Fruit fly (Drosophila melanogaster): Measurements from ENCODE around the gene CG42788.

CG42788 gene

dm6 chr3R:15095550-15096031 lies 36.1 kb downstream of the CG42788 start, which contains the start of gene CG6966 (continued):
- TF ChIP-seq CG10565 (GFP tag; optimal IDR thresholded peaks at IDR 0.05) (peak; percentile 86), CG43689 (GFP tag; IDR thresholded peaks at IDR 0.05) (no peak), onecut (GFP tag; IDR thresholded peaks at IDR 0.05) (peak; percentile 88), CG17186 (GFP tag; optimal IDR thresholded peaks at IDR 0.05) (peak; percentile 80), CG2116 (GFP tag; optimal IDR thresholded peaks at IDR 0.05) (peak; percentile 91), CG15601 (tag; optimal IDR thresholded peaks at IDR 0.05) (peak; percentile 94), odd (GFP tag; optimal IDR thresholded peaks at IDR 0.05) (peak; percentile 80), CG30431 (GFP tag; optimal IDR thresholded peaks at IDR 0.05) (peak; percentile 96), CG3407 (GFP tag; optimal IDR thresholded peaks at IDR 0.05) (peak; percentile 94), CG10147 (GFP tag; optimal IDR thresholded peaks at IDR 0.05) (peak; percentile 90), croc (GFP tag; conservative IDR thresholded peaks at IDR 0.05) (peak; percentile 84), jumu (GFP tag; optimal IDR thresholded peaks at IDR 0.05) (peak; percentile 92), E2f1 (GFP tag; IDR thresholded peaks at IDR 0.05) (no peak), CG12236 (GFP tag; optimal IDR thresholded peaks at IDR 0.05) (peak; percentile 93), CG9215 (GFP tag; IDR thresholded peaks at IDR 0.05) (no peak), MBD-R2 (GFP tag; IDR thresholded peaks at IDR 0.05) (no peak), fru (optimal IDR thresholded peaks at IDR 0.05) (no peak), Chrac-16 (GFP tag; optimal IDR thresholded peaks at IDR 0.05) (peak; percentile 90), Atf6 (GFP tag; IDR thresholded peaks at IDR 0.05) (no peak), CG3838 (GFP tag; optimal IDR thresholded peaks at IDR 0.05) (peak; percentile 93), Dip3 (GFP tag; optimal IDR thresholded peaks at IDR 0.05) (peak; percentile 95), cwo (GFP tag; optimal IDR thresholded peaks at IDR 0.05) (peak; percentile 77), CG2202 (tag; optimal IDR thresholded peaks at IDR 0.05) (peak; percentile 92), wek (GFP tag; optimal IDR thresholded peaks at IDR 0.05) (peak; percentile 93), Med (GFP tag) (peak; percentile 99), CG11247 (GFP tag; IDR thresholded peaks at IDR 0.05) (no peak), CG11085 (GFP tag; IDR thresholded peaks at IDR 0.05) (no peak), Ada2b (GFP tag; IDR thresholded peaks at IDR 0.05) (no peak), CG12299 (tag; optimal IDR thresholded peaks at IDR 0.05) (peak; percentile 91), CkIIα-i1 (GFP tag; IDR thresholded peaks at IDR 0.05) (no peak), CG18476 (GFP tag; optimal IDR thresholded peaks at IDR 0.05) (peak; percentile 77), zfh1 (GFP tag; IDR thresholded peaks at IDR 0.05) (no peak), tna (GFP tag; IDR thresholded peaks at IDR 0.05; ENCODE audit: partially characterized antibody) (no peak), CG15479 (GFP tag; optimal IDR thresholded peaks at IDR 0.05) (no peak), Hr78 (GFP tag; optimal IDR thresholded peaks at IDR 0.05) (no peak), CG10431 (GFP tag; optimal IDR thresholded peaks at IDR 0.05) (peak; percentile 80), CG13894 (tag; optimal IDR thresholded peaks at IDR 0.05) (peak; percentile 96), esg (GFP tag; conservative IDR thresholded peaks at IDR 0.05) (no peak), CG1792 (GFP tag; optimal IDR thresholded peaks at IDR 0.05) (peak; percentile 88), CG18619 (GFP tag; optimal IDR thresholded peaks at IDR 0.05) (peak; percentile 97), gsb-n (tag; optimal IDR thresholded peaks at IDR 0.05) (peak; percentile 91), ham (GFP tag; IDR thresholded peaks at IDR 0.05) (no peak), CG18764 (GFP tag; optimal IDR thresholded peaks at IDR 0.05) (peak; percentile 93), CG6272 (GFP tag; IDR thresholded peaks at IDR 0.05) (peak; percentile 83), CG7271 (tag; optimal IDR thresholded peaks at IDR 0.05) (peak; percentile 92), prd (optimal IDR thresholded peaks at IDR 0.05) (no peak), prd (GFP tag; IDR thresholded peaks at IDR 0.05) (no peak), ERR (GFP tag; optimal IDR thresholded peaks at IDR 0.05) (peak; percentile 85), fd96Cb (tag; optimal IDR thresholded peaks at IDR 0.05) (peak; percentile 82), CG33557 (GFP tag; optimal IDR thresholded peaks at IDR 0.05) (peak; percentile 91), lilli (GFP tag; optimal IDR thresholded peaks at IDR 0.05) (peak; percentile 92), Hr39 (optimal IDR thresholded peaks at IDR 0.05) (no peak)
